Fruit fly (Drosophila melanogaster) whole organism, embryonic: ENCODE measurements around the gene MTF-1.

Experiments
- Awh ChIP-seq: fragments of 200-800 bp; sonication (Bioruptor generic); IDR thresholded peaks from 2 replicates; pipeline ENCODE4, ENCODE4 v1.3.6; 2022; ENCODE audit warnings: missing biosample characterization, missing genetic modification characterization
- B-H1 ChIP-seq: fragments of 200-800 bp; sonication (Bioruptor generic); IDR thresholded peaks from 3 replicates; pipeline ENCODE4 v1.3.6; 2022; ENCODE audit warnings: missing biosample characterization, missing genetic modification characterization
- B-H2 ChIP-seq: fragments of 200-800 bp; sonication (Bioruptor generic); optimal IDR thresholded peaks from 2 replicates; lab custom pipeline; 2018; ENCODE audit warnings: missing biosample characterization, mild to moderate bottlenecking, missing genetic modification characterization
- BEAF-32 ChIP-seq: fragments of 200-800 bp; sonication (Bioruptor generic); optimal IDR thresholded peaks from 3 replicates; lab custom pipeline; 2017; ENCODE audit warnings: missing biosample characterization, missing genetic modification characterization, mild to moderate bottlenecking, moderate library complexity, missing genetic modification reagents
- Bdp1 ChIP-seq: fragments of 200-800 bp; sonication (Bioruptor generic); optimal IDR thresholded peaks from 3 replicates; lab custom pipeline; 2016; ENCODE audit warnings: missing biosample characterization, missing genetic modification characterization
- CG10565 ChIP-seq: fragments of 200-800 bp; sonication (Bioruptor generic); optimal IDR thresholded peaks from 3 replicates; lab custom pipeline; 2016; ENCODE audit warnings: missing biosample characterization, mild to moderate bottlenecking, missing genetic modification characterization
- CG15073 ChIP-seq: fragments of 200-800 bp; sonication (Bioruptor generic); optimal IDR thresholded peaks from 2 replicates; lab custom pipeline; 2016; ENCODE audit warnings: missing biosample characterization, missing genetic modification characterization
- CG1602 ChIP-seq: fragments of 200-800 bp; sonication (Bioruptor generic); optimal IDR thresholded peaks from 3 replicates; lab custom pipeline; 2016; ENCODE audit warnings: missing biosample characterization, missing genetic modification characterization
- CG16779 ChIP-seq: fragments of 200-800 bp; sonication (Bioruptor generic); IDR thresholded peaks from 2 replicates; pipeline ENCODE4 v1.3.6; 2022; ENCODE audit warnings: missing biosample characterization, missing genetic modification characterization
- CG17568 ChIP-seq: fragments of 200-800 bp; sonication (Bioruptor generic); optimal IDR thresholded peaks from 2 replicates; lab custom pipeline; 2018; ENCODE audit warnings: missing biosample characterization, mild to moderate bottlenecking, missing genetic modification characterization, moderate library complexity
- CG33213 ChIP-seq: fragments of 200-800 bp; sonication (Bioruptor generic); optimal IDR thresholded peaks from 3 replicates; lab custom pipeline; 2016; ENCODE audit warnings: missing biosample characterization, missing genetic modification characterization
- CG4328 ChIP-seq: fragments of 200-800 bp; sonication (Bioruptor generic); optimal IDR thresholded peaks from 3 replicates; lab custom pipeline; 2017; ENCODE audit warnings: missing biosample characterization, missing genetic modification reagents, missing genetic modification characterization
- CG4404 ChIP-seq: fragments of 200-800 bp; sonication (Bioruptor generic); IDR thresholded peaks from 2 replicates; pipeline ENCODE4 v1.3.6; 2022; ENCODE audit warnings: missing biosample characterization, missing genetic modification characterization
- CG4730 ChIP-seq: fragments of 200-800 bp; sonication (Bioruptor generic); IDR thresholded peaks from 2 replicates; pipeline ENCODE4 v1.3.6; 2022; ENCODE audit warnings: missing biosample characterization, missing genetic modification characterization
- CG6272 ChIP-seq: fragments of 200-800 bp; sonication (Bioruptor generic); IDR thresholded peaks from 2 replicates; pipeline ENCODE4 v1.3.6; 2022; ENCODE audit warnings: missing biosample characterization, missing genetic modification characterization
- CG6765 ChIP-seq: fragments of 200-800 bp; sonication (Bioruptor generic); optimal IDR thresholded peaks from 3 replicates; lab custom pipeline; 2017; ENCODE audit warnings: missing biosample characterization, mild to moderate bottlenecking, missing genetic modification characterization
- CG7271 ChIP-seq: fragments of 200-800 bp; sonication (Bioruptor generic); optimal IDR thresholded peaks from 2 replicates; lab custom pipeline; 2018; ENCODE audit warnings: missing biosample characterization, mild to moderate bottlenecking, missing genetic modification characterization, moderate library complexity
- CG8388 ChIP-seq: fragments of 200-800 bp; sonication (Bioruptor generic); optimal IDR thresholded peaks from 2 replicates; lab custom pipeline; 2019; ENCODE audit warnings: missing biosample characterization, mild to moderate bottlenecking, missing genetic modification characterization, moderate library complexity
- Dip2 ChIP-seq: fragments of 200-800 bp; sonication (Bioruptor generic); IDR thresholded peaks from 2 replicates; pipeline ENCODE4 v1.3.6; 2022; ENCODE audit warnings: missing biosample characterization, missing genetic modification characterization
- E2f2 ChIP-seq: fragments of 200-800 bp; sonication (Bioruptor generic); IDR thresholded peaks from 2 replicates; pipeline ENCODE4 v1.3.6; 2022; ENCODE audit warnings: missing biosample characterization, missing genetic modification characterization
- Eip74EF ChIP-seq, 2 experiments: fragments of 200-800 bp in 1 of 2; fragments of >200 bp in 1 of 2; sonication (Bioruptor generic) in 1 of 2; optimal IDR thresholded peaks; 2 replicates each; lab custom pipeline; 2017 to 2019; ENCODE audit warnings: missing biosample characterization in 2 of 2, missing genetic modification characterization in 2 of 2, mild to moderate bottlenecking in 1 of 2, moderate library complexity in 1 of 2
- HmgD ChIP-seq: fragments of 200-800 bp; sonication (Bioruptor generic); optimal IDR thresholded peaks from 3 replicates; lab custom pipeline; 2016; ENCODE audit warnings: missing biosample characterization, missing genetic modification characterization
- Hmr ChIP-seq: fragments of 200-800 bp; sonication (Bioruptor generic); optimal IDR thresholded peaks from 3 replicates; lab custom pipeline; 2017; ENCODE audit warnings: mild to moderate bottlenecking, missing biosample characterization, missing genetic modification reagents, missing genetic modification characterization
- Lhr ChIP-seq: fragments of 200-800 bp; sonication (Bioruptor generic); optimal IDR thresholded peaks from 3 replicates; lab custom pipeline; 2017; ENCODE audit warnings: mild to moderate bottlenecking, missing biosample characterization, missing genetic modification reagents, missing genetic modification characterization
- MTF-1 ChIP-seq: fragments of 200-800 bp; sonication (Bioruptor generic); optimal IDR thresholded peaks from 2 replicates; lab custom pipeline; 2018; ENCODE audit warnings: missing biosample characterization, mild to moderate bottlenecking, missing genetic modification characterization, borderline replicate concordance
- Meics ChIP-seq: fragments of 200-800 bp; sonication (Bioruptor generic); optimal IDR thresholded peaks from 2 replicates; lab custom pipeline; 2017; ENCODE audit warnings: missing biosample characterization, mild to moderate bottlenecking, missing genetic modification characterization
- Sox100B ChIP-seq: fragments of 200-800 bp; sonication (Bioruptor generic); optimal IDR thresholded peaks from 3 replicates; lab custom pipeline; 2018; ENCODE audit warnings: missing biosample characterization, mild to moderate bottlenecking, missing genetic modification characterization
- Taf1 ChIP-seq: fragments of 200-800 bp; sonication (Bioruptor generic); IDR thresholded peaks from 2 replicates; pipeline ENCODE4 v1.3.6; 2022; ENCODE audit warnings: missing biosample characterization, missing genetic modification characterization
- Tbp ChIP-seq: fragments of >200 bp; optimal IDR thresholded peaks from 2 replicates; lab custom pipeline; 2018; ENCODE audit warnings: missing biosample characterization, missing genetic modification characterization
- ac ChIP-seq: fragments of 200-800 bp; sonication (Bioruptor generic); optimal IDR thresholded peaks from 3 replicates; lab custom pipeline; 2017; ENCODE audit warnings: missing biosample characterization, mild to moderate bottlenecking, missing genetic modification characterization
- ase ChIP-seq: fragments of 200-800 bp; sonication (Bioruptor generic); IDR thresholded peaks from 3 replicates; pipeline ENCODE4 v1.3.6; 2022; ENCODE audit warnings: missing biosample characterization, missing genetic modification characterization
- btn ChIP-seq: fragments of 200-800 bp; sonication (Bioruptor generic); optimal IDR thresholded peaks from 2 replicates; lab custom pipeline; 2016; ENCODE audit warnings: missing biosample characterization, missing genetic modification characterization
- cato ChIP-seq: fragments of 200-800 bp; sonication (Bioruptor generic); optimal IDR thresholded peaks from 2 replicates; lab custom pipeline; 2016; ENCODE audit warnings: missing biosample characterization, missing genetic modification characterization, borderline replicate concordance
- chinmo ChIP-seq: fragments of 200-800 bp; sonication (Bioruptor generic); IDR thresholded peaks from 4 replicates; pipeline ENCODE4 v1.3.6; 2022; ENCODE audit warnings: missing biosample characterization, missing genetic modification characterization; ENCODE audit not compliant: partially characterized antibody
- ci ChIP-seq: fragments of 200-800 bp; sonication (Bioruptor generic); IDR thresholded peaks from 3 replicates; pipeline ENCODE4 v1.3.6; 2022; ENCODE audit warnings: missing biosample characterization, missing genetic modification characterization
- dan ChIP-seq: fragments of 200-800 bp; sonication (Bioruptor generic); IDR thresholded peaks from 2 replicates; pipeline ENCODE4 v1.3.6; 2022; ENCODE audit warnings: missing biosample characterization, missing genetic modification characterization
- danr ChIP-seq: fragments of 200-800 bp; sonication (Bioruptor generic); IDR thresholded peaks from 2 replicates; pipeline ENCODE4 v1.3.6; 2022; ENCODE audit warnings: missing biosample characterization, missing genetic modification characterization
- dmrt11E ChIP-seq: fragments of 200-800 bp; sonication (Bioruptor generic); optimal IDR thresholded peaks from 3 replicates; lab custom pipeline; 2018; ENCODE audit warnings: missing biosample characterization, mild to moderate bottlenecking, missing genetic modification characterization, moderate library complexity
- dpn ChIP-seq, 2 experiments: fragments of 200-800 bp; sonication (Bioruptor generic); optimal IDR thresholded peaks; 3 replicates each; lab custom pipeline; 2016; ENCODE audit warnings: missing biosample characterization in 2 of 2, missing genetic modification characterization in 2 of 2
- fd3F ChIP-seq: fragments of 200-800 bp; sonication (Bioruptor generic); optimal IDR thresholded peaks from 2 replicates; lab custom pipeline; 2018; ENCODE audit warnings: missing biosample characterization, mild to moderate bottlenecking, missing genetic modification characterization, moderate library complexity
- hkb ChIP-seq, 2 experiments: fragments of 200-800 bp in 1 of 2; fragments of >200 bp in 1 of 2; sonication (Bioruptor generic) in 1 of 2; IDR thresholded peaks in 1 of 2; optimal IDR thresholded peaks in 1 of 2; 2 replicates each; pipeline versions ENCODE4 v1.3.6 to Lab custom; 2017 to 2022; ENCODE audit warnings: missing biosample characterization in 1 of 2, missing genetic modification characterization in 1 of 2
- hth ChIP-seq: fragments of >200 bp; optimal IDR thresholded peaks from 2 replicates; lab custom pipeline; 2017; ENCODE audit warnings: inconsistent platforms
- org-1 ChIP-seq: fragments of 200-800 bp; sonication (Bioruptor generic); optimal IDR thresholded peaks from 2 replicates; lab custom pipeline; 2017; ENCODE audit warnings: missing biosample characterization, missing genetic modification characterization
- pho ChIP-seq: fragments of 200-800 bp; sonication (Bioruptor generic); optimal IDR thresholded peaks from 2 replicates; lab custom pipeline; 2016; ENCODE audit warnings: missing biosample characterization, missing genetic modification characterization
- phol ChIP-seq: fragments of 200-800 bp; sonication (Bioruptor generic); optimal IDR thresholded peaks from 3 replicates; lab custom pipeline; 2018; ENCODE audit warnings: missing biosample characterization, mild to moderate bottlenecking, missing genetic modification characterization, moderate library complexity
- pnt ChIP-seq: fragments of 200-800 bp; sonication (Bioruptor generic); optimal IDR thresholded peaks from 3 replicates; lab custom pipeline; 2016; ENCODE audit warnings: missing biosample characterization, missing genetic modification characterization
- sob ChIP-seq: fragments of 200-800 bp; sonication (Bioruptor generic); IDR thresholded peaks from 2 replicates; pipeline ENCODE4 v1.3.6; 2022; ENCODE audit warnings: missing biosample characterization, missing genetic modification characterization
- tgo ChIP-seq: fragments of 200-800 bp; sonication (Bioruptor generic); IDR thresholded peaks from 3 replicates; pipeline ENCODE4 v1.3.6; 2022; ENCODE audit warnings: missing biosample characterization, missing genetic modification characterization
- usp ChIP-seq: fragments of >200 bp; optimal IDR thresholded peaks from 2 replicates; lab custom pipeline; 2017; ENCODE audit warnings: missing biosample characterization, missing genetic modification characterization
- vnd ChIP-seq: fragments of 200-800 bp; sonication (Bioruptor generic); IDR thresholded peaks from 3 replicates; pipeline ENCODE4 v1.3.6; 2022; ENCODE audit warnings: missing biosample characterization, missing genetic modification characterization; ENCODE audit not compliant: partially characterized antibody

The MTF-1 gene

dm6 chr3L:9457619-9458092, 27.5 kb downstream of the MTF-1 start, which contains the start of gene CG3437 (continued):
- TF ChIP-seq CG7271, result peak; percentile 98
- TF ChIP-seq ci, result peak; percentile 100
- TF ChIP-seq HmgD (GFP tag; lab: Kevin White, UChicago), result peak; percentile 97
- TF ChIP-seq E2f2 (GFP tag; lab: Robert Waterston, UW), result peak; percentile 89
- peak; percentile 99 for TF ChIP-seq danr (GFP tag; lab: Robert Waterston, UW)
- TF ChIP-seq Dip2 (GFP tag; lab: Robert Waterston, UW), result peak; percentile 79
- peak; percentile 97 for TF ChIP-seq dmrt11E (tag; lab: Kevin White, UChicago)
- TF ChIP-seq Bdp1, result peak; percentile 94
- no peak for TF ChIP-seq Tbp (GFP tag; lab: Kevin White, UChicago)
- peak; percentile 99 for TF ChIP-seq CG4730 (GFP tag; lab: Robert Waterston, UW)
- TF ChIP-seq CG33213, result peak; percentile 98
- peak; percentile 98 for TF ChIP-seq Hmr (GFP tag; lab: Kevin White, UChicago)
- TF ChIP-seq chinmo (GFP tag; lab: Robert Waterston, UW), result 0 out of 4 replicates have a peak, but pooled peaks have one; percentile 57
- TF ChIP-seq tgo (GFP tag; lab: Robert Waterston, UW), result peak; percentile 99
- peak; percentile 99 for TF ChIP-seq Awh
- TF ChIP-seq CG6272 (GFP tag; lab: Robert Waterston, UW), result peak; percentile 99
- TF ChIP-seq fd3F (GFP tag; lab: Kevin White, UChicago), result peak; percentile 98
- no peak for TF ChIP-seq hth (lab: Kevin White, UChicago)
- peak; percentile 99 for TF ChIP-seq B-H1 (GFP tag; lab: Robert Waterston, UW)
- peak; percentile 100 for TF ChIP-seq phol (tag; lab: Kevin White, UChicago)
- peak; percentile 96 for TF ChIP-seq Sox100B (GFP tag; lab: Kevin White, UChicago)
- peak; percentile 97 for TF ChIP-seq btn (GFP tag; lab: Kevin White, UChicago)
- peak; percentile 97 for TF ChIP-seq cato (GFP tag; lab: Kevin White, UChicago)
- TF ChIP-seq CG8388 (GFP tag; lab: Kevin White, UChicago), result peak; percentile 97
- TF ChIP-seq CG16779, result peak; percentile 99
- peak in 1 of 2 experiments; percentile 96 for TF ChIP-seq Eip74EF (GFP tag; optimal IDR thresholded peaks at IDR 0.05; lab: Kevin White, UChicago)
- TF ChIP-seq MTF-1 (GFP tag; lab: Kevin White, UChicago), result peak; percentile 97
- TF ChIP-seq Meics (GFP tag; lab: Kevin White, UChicago), result peak; percentile 99
- peak; percentile 99 for TF ChIP-seq ase (GFP tag; lab: Robert Waterston, UW)
- peak; percentile 99 for TF ChIP-seq sob (GFP tag; lab: Robert Waterston, UW)
- TF ChIP-seq vnd (GFP tag; lab: Robert Waterston, UW), result 0 out of 3 replicates have a peak, but pooled peaks have one; percentile 29
- TF ChIP-seq Taf1 (GFP tag; lab: Robert Waterston, UW), result peak; percentile 97
- TF ChIP-seq CG4328 (GFP tag; lab: Kevin White, UChicago), result peak; percentile 97
- peak; percentile 89 for TF ChIP-seq CG15073
- TF ChIP-seq CG10565 (GFP tag; lab: Kevin White, UChicago), result peak; percentile 92
- peak; percentile 99 for TF ChIP-seq B-H2
- TF ChIP-seq ac (GFP tag; lab: Kevin White, UChicago), result peak; percentile 96
- TF ChIP-seq CG4404 (GFP tag; lab: Robert Waterston, UW), result peak; percentile 99
- TF ChIP-seq org-1 (GFP tag; lab: Kevin White, UChicago), result peak; percentile 98
- peak; percentile 98 for TF ChIP-seq pho (GFP tag; lab: Kevin White, UChicago)
- TF ChIP-seq hkb (optimal IDR thresholded peaks at IDR 0.05; lab: Kevin White, UChicago), result peak; percentile 34
- TF ChIP-seq hkb (GFP tag; IDR thresholded peaks at IDR 0.05; lab: Robert Waterston, UW), result peak; percentile 99
- peak; percentile 98 for TF ChIP-seq dan
- TF ChIP-seq CG17568 (GFP tag; lab: Kevin White, UChicago), result peak; percentile 98
- TF ChIP-seq dpn (GFP tag; optimal IDR thresholded peaks at IDR 0.05; lab: Kevin White, UChicago), result peak; percentile 99
- TF ChIP-seq BEAF-32 (GFP tag; lab: Kevin White, UChicago), result peak; percentile 47
- peak; percentile 99 for TF ChIP-seq pnt
- TF ChIP-seq Lhr (GFP tag; lab: Kevin White, UChicago), result peak; percentile 95
- TF ChIP-seq usp (GFP tag; lab: Kevin White, UChicago), result no peak
- peak; percentile 99 for TF ChIP-seq CG6765 (GFP tag; lab: Kevin White, UChicago)
- TF ChIP-seq CG1602 (GFP tag; lab: Kevin White, UChicago), result peak; percentile 99
